Worm (Caenorhabditis elegans) whole organism, L2 larva: ENCODE results near the gene H41C03.1.

Source experiments
- Y55F3AM.14 ChIP-seq: fragments of 200-800 bp; sonication (Bioruptor generic); optimal IDR thresholded peaks from 2 replicates; lab custom pipeline; 2018; ENCODE audit warnings: mild to moderate bottlenecking, missing genetic modification characterization, missing compliant biosample characterization
- ceh-16 ChIP-seq: fragments of 150-350 bp; optimal IDR thresholded peaks from 2 replicates; lab custom pipeline; 2014; ENCODE audit warnings: missing biosample characterization, missing genetic modification characterization
- elt-1 ChIP-seq: fragments of 150-350 bp; optimal IDR thresholded peaks from 2 replicates; lab custom pipeline; 2014; ENCODE audit warnings: missing biosample characterization, missing genetic modification characterization
- elt-3 ChIP-seq: sonication (generic microtip); optimal IDR thresholded peaks from 2 replicates; lab custom pipeline; 2017; ENCODE audit warnings: missing biosample characterization, missing genetic modification characterization
- nhr-12 ChIP-seq: fragments of 150-350 bp; optimal IDR thresholded peaks from 2 replicates; lab custom pipeline; 2014; ENCODE audit warnings: missing biosample characterization, missing genetic modification characterization
- nhr-25 ChIP-seq: fragments of 150-350 bp; sonication (generic microtip); optimal IDR thresholded peaks from 3 replicates; lab custom pipeline; 2014; ENCODE audit warnings: missing biosample characterization, missing genetic modification characterization
- ztf-11 ChIP-seq: sonication (generic microtip); optimal IDR thresholded peaks from 2 replicates; lab custom pipeline; 2017; ENCODE audit warnings: missing biosample characterization, missing genetic modification characterization

DNA sequence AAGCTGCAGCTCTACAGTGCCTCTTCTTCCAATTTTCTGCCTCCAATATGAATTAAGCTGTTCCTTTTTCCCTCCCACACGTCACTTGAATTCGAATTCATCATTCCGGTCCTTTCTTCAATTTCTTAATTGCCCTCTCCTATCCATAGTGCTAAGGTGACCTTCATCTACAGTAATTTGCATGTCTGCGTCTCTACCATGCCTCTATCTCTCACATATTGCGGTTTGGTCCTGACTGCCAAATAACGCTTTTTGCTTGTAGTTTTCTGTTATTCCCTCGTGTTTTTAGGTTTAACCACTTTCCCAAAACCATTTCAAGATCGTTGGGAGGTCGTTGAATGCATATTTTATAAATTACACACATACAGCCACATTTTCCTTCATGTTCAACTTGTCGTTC is 26.5 kb downstream of the H41C03.1 start:
- TF ChIP-seq nhr-12 (tag; lab: Kevin White, UChicago) = no peak
- TF ChIP-seq elt-1 (tag; lab: Kevin White, UChicago) = no peak
- peak; percentile 72 for TF ChIP-seq nhr-25 (tag; lab: Kevin White, UChicago)
- TF ChIP-seq ztf-11 = no peak
- no peak for TF ChIP-seq Y55F3AM.14 (GFP tag; lab: Kevin White, UChicago)
- TF ChIP-seq ceh-16 (tag; lab: Kevin White, UChicago) = peak; percentile 3
- no peak for TF ChIP-seq elt-3
